Worm (Caenorhabditis elegans): ENCODE results near the gene gpa-12.

gpa-12 gene

DNA sequence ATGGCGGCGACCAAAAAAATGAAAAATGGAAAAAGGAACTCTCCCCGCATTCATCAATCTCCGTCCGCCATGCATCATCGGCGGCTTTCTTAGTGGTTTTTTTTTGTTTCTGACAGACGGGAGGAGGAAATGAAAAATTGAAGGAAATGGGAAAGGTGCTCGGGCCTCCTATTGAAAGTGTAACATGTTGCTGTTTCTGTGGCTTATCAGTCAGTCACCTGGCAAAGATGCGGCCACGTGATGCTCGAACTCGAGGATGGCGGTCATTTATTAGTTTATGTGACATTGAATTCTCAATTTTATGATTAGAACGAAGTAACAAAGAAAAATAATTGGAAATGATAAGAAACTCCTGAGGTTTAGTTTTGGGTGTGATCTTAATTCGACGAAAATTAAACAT lies 21.3 kb downstream of the gpa-12 start (continued):
- TF ChIP-seq zip-4 (GFP tag; optimal IDR thresholded peaks at IDR 0.05) (no peak), fkh-4 (tag; optimal IDR thresholded peaks at IDR 0.05; ENCODE audit: borderline replicate concordance) (no peak), efl-3 (GFP tag; optimal IDR thresholded peaks at IDR 0.05) (no peak), pag-3 (tag; optimal IDR thresholded peaks at IDR 0.05; ENCODE audit: borderline replicate concordance, insufficient read depth) (no peak), mab-9 (GFP tag; IDR thresholded peaks at IDR 0.05) (no peak), unc-130 (tag; optimal IDR thresholded peaks at IDR 0.05) (peak; percentile 39), nhr-28 (tag; optimal IDR thresholded peaks at IDR 0.05) (no peak), swsn-7 (tag; optimal IDR thresholded peaks at IDR 0.05) (no peak), lin-39 (tag; optimal IDR thresholded peaks at IDR 0.05) (no peak), egl-13 (tag; optimal IDR thresholded peaks at IDR 0.05) (no peak), isw-1 (GFP tag; IDR thresholded peaks at IDR 0.05) (no peak), hpl-2 (GFP tag; optimal IDR thresholded peaks at IDR 0.05) (no peak), ceh-8 (GFP tag; optimal IDR thresholded peaks at IDR 0.05) (no peak), snpc-4 (tag; optimal IDR thresholded peaks at IDR 0.05) (no peak), elt-3 (tag; optimal IDR thresholded peaks at IDR 0.05) (no peak), tbx-2 (tag; optimal IDR thresholded peaks at IDR 0.05) (no peak), sox-4 (tag; optimal IDR thresholded peaks at IDR 0.05) (no peak), aly-2 (tag; optimal IDR thresholded peaks at IDR 0.05) (no peak), nhr-84 (tag; optimal IDR thresholded peaks at IDR 0.05) (no peak), mdl-1 (tag; optimal IDR thresholded peaks at IDR 0.05) (peak in 1 of 2 experiments; percentile 82), ama-1 (optimal IDR thresholded peaks at IDR 0.05) (no peak), mep-1 (tag; optimal IDR thresholded peaks at IDR 0.05) (no peak), nhr-90 (tag; optimal IDR thresholded peaks at IDR 0.05; ENCODE audit: poor library complexity) (peak; percentile 26), efl-1 (optimal IDR thresholded peaks at IDR 0.05) (no peak), efl-1 (GFP tag; optimal IDR thresholded peaks at IDR 0.05 in 1 of 2) (no peak), pqm-1 (tag; optimal IDR thresholded peaks at IDR 0.05) (no peak), grh-1 (GFP tag; IDR thresholded peaks at IDR 0.05) (no peak), lin-14 (GFP tag; optimal IDR thresholded peaks at IDR 0.05) (peak; percentile 71), C04F5.9 (tag; optimal IDR thresholded peaks at IDR 0.05) (no peak), unc-62 (GFP tag; optimal IDR thresholded peaks at IDR 0.05) (no peak), rnt-1 (tag; optimal IDR thresholded peaks at IDR 0.05) (peak; percentile 52), unc-86 (tag; optimal IDR thresholded peaks at IDR 0.05) (no peak), nhr-11 (tag; optimal IDR thresholded peaks at IDR 0.05) (no peak), ztf-4 (tag; optimal IDR thresholded peaks at IDR 0.05) (no peak), hlh-4 (tag; optimal IDR thresholded peaks at IDR 0.05) (no peak)

DNA sequence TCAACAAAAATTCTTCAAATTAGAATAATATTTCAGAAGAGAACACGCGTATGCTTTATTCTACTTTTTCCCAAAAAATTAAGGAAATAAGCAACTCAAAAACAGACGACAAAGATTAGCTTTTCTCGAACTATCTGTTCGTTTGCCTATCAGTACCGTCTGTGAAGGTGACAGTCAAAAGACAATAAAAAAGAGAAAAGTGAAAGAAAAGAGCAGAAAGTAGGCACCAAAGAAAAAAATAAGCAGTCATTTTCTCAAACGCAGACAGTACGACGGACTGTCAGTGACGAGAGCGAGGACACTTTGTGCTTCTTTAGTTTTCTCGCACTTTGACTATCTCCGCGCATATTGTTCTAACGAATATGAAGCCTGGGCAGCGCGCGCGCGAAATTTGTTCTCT lies 23.2 kb downstream of the gpa-12 start:
- no peak for TF ChIP-seq snpc-4 (tag; optimal IDR thresholded peaks at IDR 0.05)
- TF ChIP-seq pax-3 (tag; optimal IDR thresholded peaks at IDR 0.05) = no peak
- TF ChIP-seq ceh-63 (GFP tag; optimal IDR thresholded peaks at IDR 0.05) = no peak
- TF ChIP-seq ama-1 (optimal IDR thresholded peaks at IDR 0.05) = no peak
- peak; percentile 11 for TF ChIP-seq lin-14 (GFP tag; optimal IDR thresholded peaks at IDR 0.05)

DNA sequence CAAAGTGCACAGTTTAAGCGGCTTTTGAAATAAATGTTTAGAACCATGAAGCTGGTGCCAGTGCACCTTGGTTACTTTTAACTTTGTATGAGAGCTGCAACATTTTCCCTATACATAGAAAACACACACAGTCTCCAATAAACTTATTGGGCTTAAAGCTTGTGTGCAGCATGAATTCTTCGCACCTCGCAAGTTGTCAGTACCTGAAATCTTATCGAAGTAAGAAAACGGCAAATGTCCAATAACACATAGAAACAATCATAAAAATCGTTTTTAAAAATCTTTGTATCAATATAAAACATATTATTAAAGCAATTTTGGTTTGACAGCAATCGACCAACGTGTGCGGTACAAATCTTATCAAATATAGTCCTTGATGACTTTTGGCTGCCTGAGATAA lies 25.0 kb downstream of the gpa-12 start:
- TF ChIP-seq nhr-85 (tag) (no peak), lin-15B (tag; optimal IDR thresholded peaks at IDR 0.05) (no peak), grh-1 (GFP tag; IDR thresholded peaks at IDR 0.05) (no peak), C16A3.4 (tag; optimal IDR thresholded peaks at IDR 0.05) (no peak), fkh-10 (GFP tag; optimal IDR thresholded peaks at IDR 0.05) (no peak), skn-1 (tag; optimal IDR thresholded peaks at IDR 0.05) (no peak), aly-2 (tag; optimal IDR thresholded peaks at IDR 0.05) (no peak), alr-1 (tag; optimal IDR thresholded peaks at IDR 0.05; ENCODE audit: borderline replicate concordance) (no peak)
